Worm (Caenorhabditis elegans) whole organism, L1 larva: ENCODE results near the gene zim-3.

Experiments
- C04F5.9 ChIP-seq: sonication (generic microtip); optimal IDR thresholded peaks from 2 replicates; lab custom pipeline; 2016; ENCODE audit warnings: missing genetic modification characterization, missing compliant biosample characterization
- C34B4.2 ChIP-seq: sonication (generic microtip); optimal IDR thresholded peaks from 2 replicates; lab custom pipeline; 2017; ENCODE audit warnings: mild to moderate bottlenecking, missing genetic modification characterization, missing compliant biosample characterization
- Y116A8C.19 ChIP-seq: sonication (generic microtip); optimal IDR thresholded peaks from 2 replicates; lab custom pipeline; 2016; ENCODE audit warnings: missing compliant biosample characterization, missing genetic modification characterization, borderline replicate concordance
- aly-2 ChIP-seq: fragments of 150-350 bp; optimal IDR thresholded peaks from 2 replicates; lab custom pipeline; 2014; ENCODE audit warnings: missing biosample characterization, missing genetic modification characterization
- ces-1 ChIP-seq: fragments of 150-350 bp; optimal IDR thresholded peaks from 2 replicates; lab custom pipeline; 2014; ENCODE audit warnings: missing biosample characterization, missing genetic modification reagents, missing genetic modification characterization
- dpl-1 ChIP-seq, 3 experiments: fragments of 150-350 bp in 2 of 3; sonication (generic microtip) in 1 of 3; optimal IDR thresholded peaks; 2 replicates each; lab custom pipeline; 2014 to 2017; ENCODE audit warnings: missing biosample characterization in 3 of 3, missing genetic modification characterization in 3 of 3, missing genetic modification reagents in 3 of 3
- dsc-1 ChIP-seq: sonication (generic microtip); optimal IDR thresholded peaks from 2 replicates; lab custom pipeline; 2016; ENCODE audit warnings: mild to moderate bottlenecking, missing genetic modification characterization, missing compliant biosample characterization
- efl-1 ChIP-seq, 4 experiments: fragments of 150-350 bp; optimal IDR thresholded peaks in 3 of 4; peaks in 1 of 4; 1 replicate in 1 of 4; 2 replicates in 3 of 4; lab custom pipeline; 2014; ENCODE audit warnings: missing biosample characterization in 2 of 4, missing genetic modification characterization in 2 of 4, missing genetic modification reagents in 2 of 4
- ets-5 ChIP-seq: fragments of 200-800 bp; sonication (Bioruptor generic); IDR thresholded peaks from 2 replicates; pipeline ENCODE4 v1.3.6; 2022; ENCODE audit warnings: missing genetic modification characterization, missing compliant biosample characterization
- fkh-10 ChIP-seq: sonication (generic microtip); optimal IDR thresholded peaks from 2 replicates; lab custom pipeline; 2017; ENCODE audit warnings: missing biosample characterization, missing genetic modification reagents, missing genetic modification characterization
- fkh-4 ChIP-seq: sonication (generic microtip); optimal IDR thresholded peaks from 2 replicates; lab custom pipeline; 2016; ENCODE audit warnings: missing compliant biosample characterization, missing genetic modification characterization, borderline replicate concordance
- fos-1 ChIP-seq: fragments of 150-350 bp; optimal IDR thresholded peaks from 2 replicates; lab custom pipeline; 2014; ENCODE audit warnings: missing biosample characterization, missing genetic modification characterization
- hlh-17 ChIP-seq: fragments of 200-800 bp; sonication (Bioruptor generic); optimal IDR thresholded peaks from 2 replicates; lab custom pipeline; 2018; ENCODE audit warnings: missing genetic modification characterization, mild to moderate bottlenecking, missing compliant biosample characterization, moderate library complexity, borderline replicate concordance
- irx-1 ChIP-seq: sonication (generic microtip); optimal IDR thresholded peaks from 2 replicates; lab custom pipeline; 2016; ENCODE audit warnings: missing genetic modification characterization, missing compliant biosample characterization
- isw-1 ChIP-seq: fragments of 200-800 bp; sonication (Bioruptor generic); IDR thresholded peaks from 2 replicates; pipeline ENCODE4 v1.3.6; 2022; ENCODE audit warnings: missing genetic modification characterization, missing compliant biosample characterization
- jun-1 ChIP-seq: fragments of 150-350 bp; optimal IDR thresholded peaks from 2 replicates; lab custom pipeline; 2014; ENCODE audit warnings: missing biosample characterization, missing genetic modification reagents, missing genetic modification characterization
- lin-14 ChIP-seq: fragments of 200-800 bp; sonication (Bioruptor generic); optimal IDR thresholded peaks from 2 replicates; lab custom pipeline; 2018; ENCODE audit warnings: mild to moderate bottlenecking, missing genetic modification characterization, moderate library complexity, missing compliant biosample characterization
- lin-15B ChIP-seq: fragments of 150-350 bp; sonication (generic microtip); optimal IDR thresholded peaks from 3 replicates; lab custom pipeline; 2014; ENCODE audit warnings: missing biosample characterization, missing genetic modification characterization
- lin-39 ChIP-seq: fragments of 150-350 bp; optimal IDR thresholded peaks from 2 replicates; lab custom pipeline; 2014; ENCODE audit warnings: missing biosample characterization, missing genetic modification reagents, missing genetic modification characterization
- mef-2 ChIP-seq: fragments of 150-350 bp; optimal IDR thresholded peaks from 2 replicates; lab custom pipeline; 2014; ENCODE audit warnings: missing biosample characterization, missing genetic modification characterization
- nhr-12 ChIP-seq: sonication (generic microtip); optimal IDR thresholded peaks from 2 replicates; lab custom pipeline; 2017; ENCODE audit warnings: missing biosample characterization, missing genetic modification characterization
- nhr-19 ChIP-seq: fragments of 200-800 bp; sonication (Bioruptor generic); conservative IDR thresholded peaks from 2 replicates; pipeline ENCODE4 v1.3.6; 2022; ENCODE audit warnings: missing genetic modification characterization, missing compliant biosample characterization
- nhr-28 ChIP-seq: fragments of 150-350 bp; optimal IDR thresholded peaks from 2 replicates; lab custom pipeline; 2014; ENCODE audit warnings: missing biosample characterization, missing genetic modification characterization
- nhr-47 ChIP-seq: sonication (generic microtip); optimal IDR thresholded peaks from 2 replicates; lab custom pipeline; 2016; ENCODE audit warnings: mild to moderate bottlenecking, missing genetic modification characterization, moderate library complexity, missing compliant biosample characterization
- nhr-71 ChIP-seq: sonication (generic microtip); optimal IDR thresholded peaks from 2 replicates; lab custom pipeline; 2016; ENCODE audit warnings: mild to moderate bottlenecking, missing genetic modification characterization, moderate library complexity, missing compliant biosample characterization
- nhr-77 ChIP-seq: fragments of 150-350 bp; optimal IDR thresholded peaks from 2 replicates; lab custom pipeline; 2014; ENCODE audit warnings: missing biosample characterization, missing genetic modification characterization
- nhr-85 ChIP-seq: sonication (generic microtip); peaks from one replicate; lab custom pipeline; 2016; ENCODE audit warnings: missing genetic modification characterization, inconsistent platforms, missing compliant biosample characterization
- rnt-1 ChIP-seq: sonication (generic microtip); optimal IDR thresholded peaks from 2 replicates; lab custom pipeline; 2016; ENCODE audit warnings: mild to moderate bottlenecking, missing genetic modification characterization, moderate library complexity, missing compliant biosample characterization
- skn-1 ChIP-seq: fragments of 150-350 bp; optimal IDR thresholded peaks from 2 replicates; lab custom pipeline; 2014; ENCODE audit warnings: missing biosample characterization, missing genetic modification characterization
- snpc-4 ChIP-seq: fragments of 150-350 bp; optimal IDR thresholded peaks from 2 replicates; lab custom pipeline; 2014; ENCODE audit warnings: missing biosample characterization, missing genetic modification characterization
- swsn-7 ChIP-seq: sonication (generic microtip); optimal IDR thresholded peaks from 2 replicates; lab custom pipeline; 2016; ENCODE audit warnings: missing genetic modification characterization, missing compliant biosample characterization
- tbx-2 ChIP-seq: sonication (generic microtip); optimal IDR thresholded peaks from 2 replicates; lab custom pipeline; 2016; ENCODE audit warnings: missing genetic modification characterization, missing compliant biosample characterization
- tlp-1 ChIP-seq: fragments of 150-350 bp; optimal IDR thresholded peaks from 2 replicates; lab custom pipeline; 2014; ENCODE audit warnings: missing biosample characterization, missing genetic modification characterization
- unc-62 ChIP-seq: fragments of 150-350 bp; optimal IDR thresholded peaks from 2 replicates; lab custom pipeline; 2014; ENCODE audit warnings: missing biosample characterization, missing genetic modification reagents, missing genetic modification characterization
- unc-98 ChIP-seq: fragments of 200-800 bp; sonication (Bioruptor generic); IDR thresholded peaks from 2 replicates; pipeline ENCODE4 v1.3.6; 2022; ENCODE audit warnings: missing genetic modification characterization, missing compliant biosample characterization
- vab-15 ChIP-seq: sonication (generic microtip); optimal IDR thresholded peaks from 2 replicates; lab custom pipeline; 2017; ENCODE audit warnings: missing genotype, mild to moderate bottlenecking, missing genetic modification characterization, missing compliant biosample characterization
- zag-1 ChIP-seq: fragments of 150-350 bp; optimal IDR thresholded peaks from 2 replicates; lab custom pipeline; 2014; ENCODE audit warnings: missing biosample characterization, missing genetic modification characterization
- zip-4 ChIP-seq: fragments of 200-800 bp; sonication (Bioruptor generic); optimal IDR thresholded peaks from 2 replicates; lab custom pipeline; 2018; ENCODE audit warnings: mild to moderate bottlenecking, missing genetic modification characterization, moderate library complexity, missing compliant biosample characterization
- ztf-11 ChIP-seq, 2 experiments: sonication (generic microtip); optimal IDR thresholded peaks; 2 replicates each; lab custom pipeline; 2016 to 2017; ENCODE audit warnings: missing genetic modification characterization in 2 of 2, missing biosample characterization in 1 of 2, missing compliant biosample characterization in 1 of 2

Gene zim-3

ce11 chrIV:10554947-10555346 lies 3.6 kb upstream of the zim-3 start, which contains the start of gene zim-2:
Gene zim-2 (plus strand): TSS chrIV:10555247.
- TF ChIP-seq fkh-4 (no peak), unc-62 (GFP tag; lab: Kevin White, UChicago) (no peak), nhr-12 (no peak), jun-1 (no peak), C04F5.9 (tag; lab: Kevin White, UChicago) (no peak), dpl-1 (GFP tag; optimal IDR thresholded peaks at IDR 0.05; lab: Kevin White, UChicago) (no peak), snpc-4 (tag; lab: Kevin White, UChicago) (no peak), vab-15 (no peak), ces-1 (GFP tag; lab: Kevin White, UChicago) (no peak), fos-1 (no peak), efl-1 (optimal IDR thresholded peaks at IDR 0.05; lab: Kevin White, UChicago) (no peak), efl-1 (GFP tag; optimal IDR thresholded peaks at IDR 0.05 in 1 of 2; lab: Kevin White, UChicago) (no peak), lin-14 (GFP tag; lab: Kevin White, UChicago) (no peak), lin-15B (no peak), hlh-17 (no peak), skn-1 (no peak)

ce11 chrIV:10561605-10562004 lies 3.1 kb downstream of the zim-3 start, which contains the start of gene him-8:
Gene him-8 (plus strand): TSS chrIV:10561905.
- no peak for TF ChIP-seq nhr-85
- TF ChIP-seq nhr-71 (tag; lab: Kevin White, UChicago) = no peak
- TF ChIP-seq isw-1 = no peak
- no peak for TF ChIP-seq nhr-28 (tag; lab: Kevin White, UChicago)
- TF ChIP-seq tlp-1 (tag; lab: Kevin White, UChicago) = no peak
- no peak for TF ChIP-seq irx-1
- TF ChIP-seq lin-39 = no peak

ce11 chrIV:10564613-10565012 lies 6.1 kb downstream of the zim-3 start:
- TF ChIP-seq ets-5 (GFP tag; lab: Robert Waterston, UW) = no peak
- TF ChIP-seq rnt-1 = no peak
- TF ChIP-seq hlh-17 = no peak
- no peak for TF ChIP-seq C34B4.2
- no peak for TF ChIP-seq mef-2 (tag; lab: Kevin White, UChicago)
- no peak for TF ChIP-seq zip-4
- TF ChIP-seq, all 84 proteins: peak for 0

ce11 chrIV:10565282-10565681 lies 6.8 kb downstream of the zim-3 start:
- no peak for TF ChIP-seq C04F5.9 (tag; lab: Kevin White, UChicago)
- no peak for TF ChIP-seq hlh-17
- no peak for TF ChIP-seq tlp-1 (tag; lab: Kevin White, UChicago)
- peak; percentile 28 for TF ChIP-seq ces-1 (GFP tag; lab: Kevin White, UChicago)
- no peak for TF ChIP-seq unc-98
- TF ChIP-seq Y116A8C.19 (tag; lab: Kevin White, UChicago) = no peak
- TF ChIP-seq dsc-1 (tag; lab: Kevin White, UChicago) = no peak
- no peak for TF ChIP-seq nhr-77 (tag; lab: Kevin White, UChicago)
- no peak for TF ChIP-seq ztf-11 (tag; optimal IDR thresholded peaks at IDR 0.05; lab: Kevin White, UChicago)
- TF ChIP-seq tbx-2 (tag; lab: Kevin White, UChicago) = no peak
- no peak for TF ChIP-seq swsn-7
- no peak for TF ChIP-seq lin-15B
- TF ChIP-seq lin-14 (GFP tag; lab: Kevin White, UChicago) = peak; percentile 45
- no peak for TF ChIP-seq vab-15
- no peak for TF ChIP-seq nhr-19 (GFP tag; lab: Robert Waterston, UW)
- no peak for TF ChIP-seq aly-2 (tag; lab: Kevin White, UChicago)
- TF ChIP-seq fkh-4 = no peak
- TF ChIP-seq fkh-10 (GFP tag; lab: Kevin White, UChicago) = peak; percentile 83
- no peak for TF ChIP-seq zag-1 (tag; lab: Kevin White, UChicago)
- TF ChIP-seq nhr-47 (tag; lab: Kevin White, UChicago) = no peak
